Fruit fly (Drosophila melanogaster) whole organism, adult: Measurements from ENCODE around the gene CG15465.

Source experiments
- CG11617 ChIP-seq: fragments of 200-800 bp; sonication (Bioruptor generic); optimal IDR thresholded peaks from 2 replicates; lab custom pipeline; 2017; ENCODE audit warnings: mild to moderate bottlenecking, missing biosample characterization, missing genetic modification reagents, missing genetic modification characterization
- CG12768 ChIP-seq: fragments of 200-800 bp; sonication (Bioruptor generic); optimal IDR thresholded peaks from 2 replicates; lab custom pipeline; 2017; ENCODE audit warnings: missing biosample characterization, missing genetic modification characterization, mild to moderate bottlenecking, moderate library complexity, missing genetic modification reagents
- CG14711 ChIP-seq: fragments of 200-800 bp; sonication (Bioruptor generic); optimal IDR thresholded peaks from 2 replicates; lab custom pipeline; 2018; ENCODE audit warnings: missing biosample characterization, mild to moderate bottlenecking, missing genetic modification characterization, moderate library complexity
- CG1620 ChIP-seq: fragments of 200-800 bp; sonication (Bioruptor generic); optimal IDR thresholded peaks from 2 replicates; lab custom pipeline; 2016; ENCODE audit warnings: missing biosample characterization, missing genetic modification characterization
- CG33017 ChIP-seq: fragments of 200-800 bp; sonication (Bioruptor generic); optimal IDR thresholded peaks from 2 replicates; lab custom pipeline; 2018; ENCODE audit warnings: missing biosample characterization, mild to moderate bottlenecking, missing genetic modification characterization, moderate library complexity
- CG5204 ChIP-seq: fragments of 200-800 bp; sonication (Bioruptor generic); optimal IDR thresholded peaks from 2 replicates; lab custom pipeline; 2016; ENCODE audit warnings: missing biosample characterization, missing genetic modification characterization
- CG7045 ChIP-seq: fragments of 200-800 bp; sonication (Bioruptor generic); optimal IDR thresholded peaks from 2 replicates; lab custom pipeline; 2017; ENCODE audit warnings: missing biosample characterization, mild to moderate bottlenecking, missing genetic modification characterization
- CG7101 ChIP-seq: fragments of 200-800 bp; sonication (Bioruptor generic); optimal IDR thresholded peaks from 2 replicates; lab custom pipeline; 2018; ENCODE audit warnings: missing biosample characterization, mild to moderate bottlenecking, missing genetic modification characterization, moderate library complexity
- Clk ChIP-seq: fragments of 200-800 bp; sonication (Bioruptor generic); optimal IDR thresholded peaks from 2 replicates; lab custom pipeline; 2017; ENCODE audit warnings: missing biosample characterization, missing genetic modification characterization
- Crg-1 ChIP-seq: fragments of 200-800 bp; sonication (Bioruptor generic); optimal IDR thresholded peaks from 2 replicates; lab custom pipeline; 2016; ENCODE audit warnings: missing biosample characterization, missing genetic modification characterization
- Hr96 ChIP-seq: fragments of 200-800 bp; sonication (Bioruptor generic); optimal IDR thresholded peaks from 2 replicates; lab custom pipeline; 2016; ENCODE audit warnings: missing biosample characterization, missing genetic modification characterization
- Mnt ChIP-seq: fragments of 200-800 bp; sonication (Bioruptor generic); optimal IDR thresholded peaks from 2 replicates; lab custom pipeline; 2016; ENCODE audit warnings: missing biosample characterization, mild to moderate bottlenecking, missing genetic modification characterization
- bab1 ChIP-seq: fragments of 200-800 bp; sonication (Bioruptor generic); optimal IDR thresholded peaks from 3 replicates; lab custom pipeline; 2019; ENCODE audit warnings: missing biosample characterization, mild to moderate bottlenecking, missing genetic modification characterization, moderate library complexity
- cic ChIP-seq: fragments of 200-800 bp; sonication (Bioruptor generic); optimal IDR thresholded peaks from 2 replicates; lab custom pipeline; 2017; ENCODE audit warnings: missing biosample characterization, mild to moderate bottlenecking, missing genetic modification characterization, moderate library complexity
- cnc ChIP-seq, 2 experiments: fragments of >200 bp; optimal IDR thresholded peaks; 2 replicates each; lab custom pipeline; 2017
- kay ChIP-seq: fragments of 200-800 bp; sonication (Bioruptor generic); peaks from one replicate; lab custom pipeline; 2016; ENCODE audit warnings: missing biosample characterization, missing genetic modification characterization, borderline replicate concordance
- ovo ChIP-seq: fragments of 200-800 bp; sonication (Bioruptor generic); optimal IDR thresholded peaks from 2 replicates; lab custom pipeline; 2016; ENCODE audit warnings: missing biosample characterization, missing genetic modification characterization
- pad ChIP-seq: fragments of 200-800 bp; sonication (Bioruptor generic); optimal IDR thresholded peaks from 3 replicates; lab custom pipeline; 2017; ENCODE audit warnings: missing biosample characterization, missing genetic modification characterization, mild to moderate bottlenecking, moderate library complexity, missing genetic modification reagents
- tj ChIP-seq: fragments of 200-800 bp; sonication (Bioruptor generic); optimal IDR thresholded peaks from 3 replicates; lab custom pipeline; 2017; ENCODE audit warnings: missing biosample characterization, mild to moderate bottlenecking, missing genetic modification characterization, moderate library complexity
- toe ChIP-seq: fragments of 200-800 bp; sonication (Bioruptor generic); optimal IDR thresholded peaks from 2 replicates; lab custom pipeline; 2016; ENCODE audit warnings: missing biosample characterization, missing genetic modification characterization

CG15465 gene

DNA sequence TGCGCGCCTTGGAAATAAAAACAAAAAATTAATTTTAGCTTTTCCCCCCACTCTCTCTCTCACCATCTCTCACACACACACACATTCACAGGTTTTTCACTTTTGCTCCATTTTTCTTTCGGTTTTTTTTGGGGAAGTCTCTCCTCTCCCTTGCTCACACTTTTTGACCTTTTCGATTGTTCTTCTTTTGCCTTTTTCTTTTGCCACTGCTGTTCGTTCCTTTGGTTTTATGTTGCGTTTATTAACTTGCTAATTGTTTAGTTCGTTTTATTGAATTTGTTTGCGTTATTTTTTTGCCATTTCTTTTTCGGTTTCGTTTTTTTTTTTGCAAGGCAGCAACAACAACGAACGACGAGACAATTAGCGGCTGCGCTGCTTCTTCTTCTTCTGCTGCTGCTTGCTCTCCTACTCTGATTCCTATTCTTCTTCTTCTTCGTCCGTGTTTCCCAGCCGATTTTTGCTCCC is 3.2 kb upstream of the CG15465 start:
- no peak for TF ChIP-seq Hr96 (GFP tag; lab: Kevin White, UChicago)
- peak; percentile 32 for TF ChIP-seq CG12768
- no peak for TF ChIP-seq CG5204
- TF ChIP-seq Crg-1 (GFP tag; lab: Kevin White, UChicago): no peak
- TF ChIP-seq CG14711 (tag; lab: Kevin White, UChicago): no peak
- TF ChIP-seq Mnt (GFP tag; lab: Kevin White, UChicago): no peak
- TF ChIP-seq pad (GFP tag; lab: Kevin White, UChicago): no peak
- TF ChIP-seq CG11617: peak; percentile 50
- no peak for TF ChIP-seq ovo (GFP tag; lab: Kevin White, UChicago)
- TF ChIP-seq cic (GFP tag; lab: Kevin White, UChicago): no peak
- TF ChIP-seq CG7045 (GFP tag; lab: Kevin White, UChicago): peak; percentile 33
- TF ChIP-seq tj (GFP tag; lab: Kevin White, UChicago): peak; percentile 50

DNA sequence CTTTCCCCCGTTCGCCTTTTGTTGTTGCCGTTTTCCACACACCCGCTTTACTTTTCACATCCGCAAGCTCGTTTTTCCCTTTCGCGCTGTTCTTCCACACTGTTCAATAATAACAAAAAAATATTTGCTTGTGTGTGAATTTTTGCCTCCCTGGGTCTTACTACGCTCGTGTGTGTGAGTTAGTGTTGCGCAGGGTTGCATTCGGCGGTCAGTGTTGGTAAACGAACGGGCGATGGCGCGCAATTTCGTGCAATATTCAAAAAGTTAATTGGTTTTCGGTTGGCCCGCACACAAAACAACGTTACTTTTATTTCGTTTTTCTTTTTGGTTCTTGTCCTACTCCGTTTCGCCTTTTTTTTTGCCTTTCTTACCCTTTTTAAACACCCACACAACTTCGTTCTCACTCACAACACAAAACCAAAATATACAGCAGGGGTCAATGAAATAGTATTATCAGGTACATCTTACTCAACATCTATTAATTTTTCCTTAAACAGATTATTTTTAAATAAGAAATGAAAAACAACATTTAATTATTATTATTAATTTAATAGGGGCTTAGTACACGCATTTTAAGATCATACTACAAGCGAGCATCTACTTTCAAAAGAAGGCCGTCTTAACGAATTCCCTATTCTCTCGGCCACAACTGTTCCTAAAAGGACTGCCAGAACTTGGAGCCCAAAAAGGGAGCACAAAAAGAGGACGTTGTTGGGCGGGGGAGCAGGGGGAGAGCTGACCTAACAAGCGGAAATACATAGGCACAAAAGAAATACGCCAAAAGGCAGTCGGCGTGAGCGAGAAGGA is 2.5 kb upstream of the CG15465 start:
- TF ChIP-seq CG7101 (tag; lab: Kevin White, UChicago) (peak; percentile 51), ovo (GFP tag; lab: Kevin White, UChicago) (peak; percentile 59), cic (GFP tag; lab: Kevin White, UChicago) (peak; percentile 13), CG1620 (GFP tag; lab: Kevin White, UChicago) (peak; percentile 88), pad (GFP tag; lab: Kevin White, UChicago) (peak; percentile 26), Crg-1 (GFP tag; lab: Kevin White, UChicago) (peak; percentile 73), toe (peak; percentile 49), CG7045 (GFP tag; lab: Kevin White, UChicago) (no peak), tj (GFP tag; lab: Kevin White, UChicago) (no peak), CG14711 (tag; lab: Kevin White, UChicago) (peak; percentile 20), Mnt (GFP tag; lab: Kevin White, UChicago) (peak; percentile 72), CG11617 (no peak), kay (peak; percentile 83), CG5204 (peak; percentile 49), CG33017 (peak; percentile 7), Hr96 (GFP tag; lab: Kevin White, UChicago) (peak; percentile 74)

DNA sequence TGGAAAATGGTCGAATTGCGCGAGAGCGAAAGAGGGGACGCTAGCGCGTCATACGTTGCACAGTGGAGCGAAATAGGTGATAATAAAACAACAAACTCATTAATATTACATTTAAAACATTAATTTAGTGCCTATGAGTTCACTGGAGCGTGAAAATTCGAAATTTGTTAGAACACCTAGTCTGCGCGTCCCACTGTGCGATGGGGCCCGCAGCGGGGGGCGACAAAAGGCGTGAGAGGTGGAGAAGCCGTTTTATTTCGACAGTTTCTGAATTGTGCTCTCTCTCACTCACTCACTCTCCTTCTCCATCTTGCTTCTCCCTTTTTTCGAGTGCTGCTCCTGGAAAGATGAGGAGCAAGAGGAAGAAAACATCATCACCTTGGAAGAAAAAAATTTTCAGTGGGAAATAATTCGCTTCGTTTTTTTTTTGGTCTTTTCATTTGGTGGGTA is 1.9 kb upstream of the CG15465 start:
- TF ChIP-seq CG5204 (peak; percentile 37), tj (GFP tag; lab: Kevin White, UChicago) (peak; percentile 37), CG7045 (GFP tag; lab: Kevin White, UChicago) (peak; percentile 12), CG1620 (GFP tag; lab: Kevin White, UChicago) (peak; percentile 53), bab1 (peak; percentile 77), Crg-1 (GFP tag; lab: Kevin White, UChicago) (peak; percentile 37), Mnt (GFP tag; lab: Kevin White, UChicago) (peak; percentile 34), ovo (GFP tag; lab: Kevin White, UChicago) (peak; percentile 29), CG33017 (no peak), cic (GFP tag; lab: Kevin White, UChicago) (no peak), toe (peak; percentile 57), pad (GFP tag; lab: Kevin White, UChicago) (peak; percentile 94), kay (no peak), CG12768 (peak; percentile 33), Hr96 (GFP tag; lab: Kevin White, UChicago) (peak; percentile 76), CG11617 (peak; percentile 70), CG7101 (tag; lab: Kevin White, UChicago) (peak; percentile 61), cnc (optimal IDR thresholded peaks at IDR 0.05; lab: Kevin White, UChicago) (no peak), Clk (GFP tag; lab: Kevin White, UChicago) (peak; percentile 52), CG14711 (tag; lab: Kevin White, UChicago) (peak; percentile 70)

DNA sequence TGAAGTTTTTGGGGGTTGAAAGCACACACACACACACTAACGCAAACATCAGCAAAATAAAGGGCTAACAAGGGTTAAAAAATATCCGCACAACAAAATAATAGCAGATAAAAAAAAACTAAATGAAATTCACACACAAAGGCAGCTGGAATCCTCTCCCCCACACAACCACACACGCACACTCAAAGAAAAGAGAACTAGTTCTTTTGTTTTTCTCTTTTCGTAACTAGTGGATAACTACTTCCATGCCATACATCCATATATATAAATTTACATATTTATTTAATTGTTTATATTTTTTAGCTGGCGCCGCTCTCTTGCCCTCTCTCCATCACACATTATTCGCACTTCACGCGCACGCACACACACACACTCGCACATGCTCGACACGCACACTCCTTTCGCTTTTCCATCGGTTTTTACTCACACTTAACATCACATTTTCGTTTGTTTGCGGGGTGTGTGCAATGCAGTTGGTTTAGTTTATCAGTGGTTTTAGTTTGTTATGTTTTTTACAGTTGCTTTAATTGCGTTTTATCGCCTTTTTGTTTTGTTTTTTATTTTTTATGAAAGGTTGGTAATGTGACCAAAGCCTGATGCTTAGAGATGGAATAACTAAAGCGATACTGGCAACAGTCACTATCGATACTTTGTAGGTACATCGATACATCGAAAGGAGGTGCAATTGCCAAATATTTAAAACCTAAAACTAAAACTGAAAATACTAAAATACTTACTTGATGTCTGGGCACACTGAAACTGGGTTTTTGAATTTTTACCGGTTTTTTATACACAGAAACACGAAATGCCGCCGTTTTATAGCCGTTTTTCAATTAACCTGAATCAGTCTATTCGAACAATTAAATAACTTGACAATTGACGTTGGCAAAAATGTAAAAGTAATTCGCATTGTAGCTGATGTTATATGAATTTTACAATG is 1.1 kb upstream of the CG15465 start, which contains the start of gene CG32767:
TSS of gene CG32767 (minus strand) at position 623 of the 940 bp plus-strand sequence.
- TF ChIP-seq CG12768 (no peak), CG5204 (no peak), CG33017 (no peak), cnc (optimal IDR thresholded peaks at IDR 0.05; lab: Kevin White, UChicago) (no peak), CG11617 (no peak), CG1620 (GFP tag; lab: Kevin White, UChicago) (no peak), CG7045 (GFP tag; lab: Kevin White, UChicago) (no peak), tj (GFP tag; lab: Kevin White, UChicago) (no peak), bab1 (peak; percentile 27), toe (no peak), ovo (GFP tag; lab: Kevin White, UChicago) (peak; percentile 36), Mnt (GFP tag; lab: Kevin White, UChicago) (peak; percentile 69), Clk (GFP tag; lab: Kevin White, UChicago) (no peak), Crg-1 (GFP tag; lab: Kevin White, UChicago) (no peak), cic (GFP tag; lab: Kevin White, UChicago) (peak; percentile 3), CG7101 (tag; lab: Kevin White, UChicago) (no peak), Hr96 (GFP tag; lab: Kevin White, UChicago) (no peak), kay (no peak), CG14711 (tag; lab: Kevin White, UChicago) (peak; percentile 47), pad (GFP tag; lab: Kevin White, UChicago) (no peak)
